Worm (Caenorhabditis elegans) whole organism, mixed stage, embryonic: ENCODE measurements around the gene ZK287.9.

Experiments used
- M03D4.4 ChIP-seq: sonication (generic microtip); optimal IDR thresholded peaks from 2 replicates; lab custom pipeline; 2017; ENCODE audit warnings: mild to moderate bottlenecking, missing genetic modification characterization, missing compliant biosample characterization
- bed-3 ChIP-seq: fragments of 200-800 bp; sonication (Bioruptor generic); optimal IDR thresholded peaks from 3 replicates; lab custom pipeline; 2018; ENCODE audit warnings: mild to moderate bottlenecking, missing genetic modification characterization, moderate library complexity, missing compliant biosample characterization
- blmp-1 ChIP-seq: fragments of 150-350 bp; optimal IDR thresholded peaks from 2 replicates; lab custom pipeline; 2014; ENCODE audit warnings: missing biosample characterization, missing genetic modification characterization
- ceh-39 ChIP-seq: fragments of 150-350 bp; optimal IDR thresholded peaks from 2 replicates; lab custom pipeline; 2014; ENCODE audit warnings: missing biosample characterization, missing genetic modification characterization
- ceh-43 ChIP-seq: fragments of 200-800 bp; sonication (Bioruptor generic); optimal IDR thresholded peaks from 2 replicates; lab custom pipeline; 2018; ENCODE audit warnings: mild to moderate bottlenecking, missing genetic modification characterization, moderate library complexity, missing compliant biosample characterization
- ceh-83 ChIP-seq: fragments of 200-800 bp; sonication (Bioruptor generic); optimal IDR thresholded peaks from 2 replicates; lab custom pipeline; 2018; ENCODE audit warnings: mild to moderate bottlenecking, missing genetic modification characterization, missing compliant biosample characterization
- ces-1 ChIP-seq: fragments of 150-350 bp; optimal IDR thresholded peaks from 2 replicates; lab custom pipeline; 2014; ENCODE audit warnings: missing biosample characterization, missing genetic modification reagents, missing genetic modification characterization
- cnd-1 ChIP-seq: fragments of 200-800 bp; sonication (Bioruptor generic); optimal IDR thresholded peaks from 2 replicates; lab custom pipeline; 2018; ENCODE audit warnings: mild to moderate bottlenecking, missing genetic modification characterization, missing compliant biosample characterization
- drap-1 ChIP-seq: fragments of 200-800 bp; sonication (Bioruptor generic); optimal IDR thresholded peaks from 3 replicates; lab custom pipeline; 2018; ENCODE audit warnings: mild to moderate bottlenecking, missing genetic modification characterization, missing compliant biosample characterization
- elt-3 ChIP-seq: fragments of 150-350 bp; optimal IDR thresholded peaks from 2 replicates; lab custom pipeline; 2014; ENCODE audit warnings: missing biosample characterization, missing genetic modification characterization
- flh-1 ChIP-seq: fragments of 200-800 bp; sonication (Bioruptor generic); optimal IDR thresholded peaks from 2 replicates; lab custom pipeline; 2018; ENCODE audit warnings: mild to moderate bottlenecking, missing genetic modification characterization, moderate library complexity, missing compliant biosample characterization
- ham-2 ChIP-seq: fragments of 200-800 bp; sonication (Bioruptor generic); optimal IDR thresholded peaks from 2 replicates; lab custom pipeline; 2018; ENCODE audit warnings: mild to moderate bottlenecking, missing genetic modification characterization, missing compliant biosample characterization
- lin-13 ChIP-seq: fragments of 150-350 bp; optimal IDR thresholded peaks from 2 replicates; lab custom pipeline; 2014; ENCODE audit warnings: missing biosample characterization, missing genetic modification characterization
- lin-32 ChIP-seq: fragments of 200-800 bp; sonication (Bioruptor generic); optimal IDR thresholded peaks from 2 replicates; lab custom pipeline; 2018; ENCODE audit warnings: mild to moderate bottlenecking, missing genetic modification characterization, missing compliant biosample characterization
- lsy-2 ChIP-seq: fragments of 150-350 bp; optimal IDR thresholded peaks from 2 replicates; lab custom pipeline; 2014; ENCODE audit warnings: missing biosample characterization, missing genetic modification characterization
- mep-1 ChIP-seq: fragments of 150-350 bp; optimal IDR thresholded peaks from 2 replicates; lab custom pipeline; 2017; ENCODE audit warnings: missing biosample characterization, missing genetic modification reagents, missing genetic modification characterization, inconsistent platforms
- mls-2 ChIP-seq: sonication (generic microtip); optimal IDR thresholded peaks from 2 replicates; lab custom pipeline; 2016; ENCODE audit warnings: mild to moderate bottlenecking, missing genetic modification characterization, moderate library complexity, missing compliant biosample characterization
- pha-4 ChIP-seq: fragments of 150-350 bp; optimal IDR thresholded peaks from 2 replicates; lab custom pipeline; 2018; ENCODE audit warnings: missing biosample characterization, missing genetic modification reagents, missing genetic modification characterization
- sem-2 ChIP-seq: fragments of 200-800 bp; sonication (Bioruptor generic); optimal IDR thresholded peaks from 2 replicates; lab custom pipeline; 2018; ENCODE audit warnings: mild to moderate bottlenecking, missing genetic modification characterization, missing compliant biosample characterization
- snpc-4 ChIP-seq: fragments of 150-350 bp; optimal IDR thresholded peaks from 2 replicates; lab custom pipeline; 2014; ENCODE audit warnings: missing biosample characterization, missing genetic modification characterization
- sptf-1 ChIP-seq: sonication (generic microtip); optimal IDR thresholded peaks from 2 replicates; lab custom pipeline; 2017; ENCODE audit warnings: mild to moderate bottlenecking, missing genetic modification characterization, moderate library complexity, missing compliant biosample characterization
- tbx-8 ChIP-seq: fragments of 200-800 bp; sonication (Bioruptor generic); optimal IDR thresholded peaks from 2 replicates; lab custom pipeline; 2018; ENCODE audit warnings: mild to moderate bottlenecking, missing genetic modification characterization, moderate library complexity, missing compliant biosample characterization
- unc-39 ChIP-seq: fragments of 150-350 bp; optimal IDR thresholded peaks from 2 replicates; lab custom pipeline; 2014; ENCODE audit warnings: missing biosample characterization, missing genetic modification characterization
- unc-62 ChIP-seq: fragments of 150-350 bp; optimal IDR thresholded peaks from 2 replicates; lab custom pipeline; 2014; ENCODE audit warnings: missing biosample characterization, missing genetic modification reagents, missing genetic modification characterization
- zip-8 ChIP-seq: fragments of 150-350 bp; optimal IDR thresholded peaks from 2 replicates; lab custom pipeline; 2014; ENCODE audit warnings: missing biosample characterization, missing genetic modification characterization

ZK287.9 gene

DNA sequence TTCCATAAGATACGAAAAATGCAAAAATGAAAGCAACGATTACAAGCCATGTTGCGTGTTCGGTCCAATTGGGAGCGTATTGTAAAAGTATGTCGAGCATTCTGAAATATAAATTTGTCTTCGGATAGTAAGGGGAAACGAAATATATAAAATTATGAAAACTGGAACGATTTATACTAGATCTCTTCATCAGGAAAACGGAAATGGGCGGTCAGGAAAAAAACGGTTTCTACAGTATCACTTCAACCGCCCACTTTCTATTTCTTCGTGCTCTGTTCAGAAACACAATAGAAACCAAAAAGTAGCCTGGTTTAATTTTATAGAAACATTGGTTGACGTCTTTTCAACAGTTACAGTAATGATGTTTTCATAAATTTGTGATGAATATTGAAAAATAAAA is 17.6 kb upstream of the ZK287.9 start, which contains the start of gene pitr-4:
pitr-4 (minus strand) TSS at position 101 of the 400 bp plus-strand sequence.
- TF ChIP-seq mep-1 (tag; lab: Kevin White, UChicago): no peak

DNA sequence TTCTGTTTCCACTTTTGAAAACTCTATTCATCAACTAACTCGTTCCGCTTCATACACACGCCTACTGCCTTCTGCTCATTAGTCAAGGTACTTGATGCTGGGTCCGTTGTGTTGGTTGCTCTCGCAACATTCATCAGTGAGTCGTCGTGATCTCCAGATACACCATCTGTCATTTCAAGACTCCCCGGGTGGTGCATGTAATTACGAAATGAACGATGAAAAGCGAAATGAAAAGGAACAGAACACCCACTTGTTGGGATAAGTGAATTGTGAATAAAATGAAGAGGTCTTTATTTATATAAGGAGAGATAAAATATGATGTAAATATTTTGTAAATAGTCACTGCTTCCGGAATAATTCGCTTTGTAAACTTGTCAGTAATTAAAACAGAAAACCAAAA is 15.2 kb upstream of the ZK287.9 start:
- TF ChIP-seq mep-1 (tag; lab: Kevin White, UChicago) (no peak), ces-1 (peak; percentile 76), tbx-8 (no peak), mls-2 (tag; lab: Kevin White, UChicago) (no peak), bed-3 (GFP tag; lab: Kevin White, UChicago) (no peak), ceh-39 (tag; lab: Kevin White, UChicago) (no peak), sptf-1 (tag; lab: Kevin White, UChicago) (no peak), ceh-83 (GFP tag; lab: Kevin White, UChicago) (no peak), cnd-1 (tag; lab: Kevin White, UChicago) (peak; percentile 85), ceh-43 (GFP tag; lab: Kevin White, UChicago) (no peak), zip-8 (tag; lab: Kevin White, UChicago) (no peak), unc-62 (no peak), lin-32 (GFP tag; lab: Kevin White, UChicago) (peak; percentile 8)

ce11 chrV:9664620-9665019 is 14.5 kb upstream of the ZK287.9 start:
- TF ChIP-seq elt-3 (tag; lab: Kevin White, UChicago): no peak
- TF ChIP-seq ces-1: peak; percentile 65
- peak; percentile 32 for TF ChIP-seq mep-1 (tag; lab: Kevin White, UChicago)
- no peak for TF ChIP-seq lin-13 (tag; lab: Kevin White, UChicago)
- TF ChIP-seq unc-39 (tag; lab: Kevin White, UChicago): peak; percentile 38
- TF ChIP-seq sem-2 (GFP tag; lab: Kevin White, UChicago): no peak
- TF ChIP-seq lsy-2: peak; percentile 10

ce11 chrV:9666394-9666793 is 12.8 kb upstream of the ZK287.9 start, which contains the start of gene ZK287.1:
Gene ZK287.1 (plus strand): TSS chrV:9666694.
- TF ChIP-seq ces-1 (peak; percentile 62), ceh-83 (GFP tag; lab: Kevin White, UChicago) (no peak)

ce11 chrV:9672495-9672894 is 6.7 kb upstream of the ZK287.9 start:
- TF ChIP-seq blmp-1 (tag; lab: Kevin White, UChicago): no peak
- no peak for TF ChIP-seq ces-1
- no peak for TF ChIP-seq ham-2 (GFP tag; lab: Kevin White, UChicago)
- TF ChIP-seq lin-13 (tag; lab: Kevin White, UChicago): no peak
- TF ChIP-seq sem-2 (GFP tag; lab: Kevin White, UChicago): no peak
- TF ChIP-seq pha-4 (tag; lab: Kevin White, UChicago): no peak
- TF ChIP-seq flh-1: no peak
- no peak for TF ChIP-seq unc-39 (tag; lab: Kevin White, UChicago)
- TF ChIP-seq lsy-2: no peak
- no peak for TF ChIP-seq drap-1 (GFP tag; lab: Kevin White, UChicago)
- no peak for TF ChIP-seq cnd-1 (tag; lab: Kevin White, UChicago)

- TF ChIP-seq pha-4 (tag; lab: Kevin White, UChicago) (peak; percentile 57), ces-1 (no peak)
Measured at ce11 chrV:9673199-9673843, 5.8 kb upstream of the ZK287.9 start, which contains the start of gene sulp-8. Gene sulp-8 (minus strand): TSS chrV:9673667.

- TF ChIP-seq M03D4.4 (tag; lab: Kevin White, UChicago): no peak
- no peak for TF ChIP-seq blmp-1 (tag; lab: Kevin White, UChicago)
- TF ChIP-seq mep-1 (tag; lab: Kevin White, UChicago): no peak
- TF ChIP-seq snpc-4: no peak
- no peak for TF ChIP-seq sem-2 (GFP tag; lab: Kevin White, UChicago)
- TF ChIP-seq, all 35 proteins: peak for 0
Measured at ce11 chrV:9677977-9678376, 1.2 kb upstream of the ZK287.9 start, which contains the start of gene cthd-1. Gene cthd-1 (plus strand): TSS chrV:9678277.
